Worm (Caenorhabditis elegans) whole organism, L4 larva: ENCODE data around the gene soc-1.

ENCODE experiments used
- F37D6.2 ChIP-seq: sonication (generic microtip); optimal IDR thresholded peaks from 2 replicates; lab custom pipeline; 2016; ENCODE audit warnings: mild to moderate bottlenecking, missing genetic modification characterization, missing compliant biosample characterization
- F44E2.7 ChIP-seq: fragments of 200-800 bp; sonication (Bioruptor generic); IDR thresholded peaks from 2 replicates; pipeline ENCODE4 v2.1.2; 2022; ENCODE audit warnings: missing genetic modification characterization, missing compliant biosample characterization
- T20F7.1 ChIP-seq: fragments of 200-800 bp; sonication (Bioruptor generic); optimal IDR thresholded peaks from 2 replicates; lab custom pipeline; 2018; ENCODE audit warnings: mild to moderate bottlenecking, missing genetic modification characterization, missing compliant biosample characterization
- Y48G9A.11 ChIP-seq: fragments of 200-800 bp; sonication (Bioruptor generic); IDR thresholded peaks from 2 replicates; pipeline ENCODE4 v1.3.6; 2022; ENCODE audit warnings: missing genetic modification reagents, missing genetic modification characterization, missing compliant biosample characterization
- Y5F2A.4 ChIP-seq: fragments of 200-800 bp; sonication (Bioruptor generic); optimal IDR thresholded peaks from 2 replicates; lab custom pipeline; 2018; ENCODE audit warnings: mild to moderate bottlenecking, missing genetic modification characterization, missing compliant biosample characterization
- Y75B8A.6 ChIP-seq: fragments of 200-800 bp; sonication (Bioruptor generic); IDR thresholded peaks from 2 replicates; pipeline ENCODE4 v1.3.6; 2022; ENCODE audit warnings: missing genetic modification reagents, missing genetic modification characterization, missing compliant biosample characterization
- ZK546.5 ChIP-seq, 2 experiments: sonication (generic microtip); optimal IDR thresholded peaks; 2 replicates each; lab custom pipeline; 2017; ENCODE audit warnings: missing biosample characterization in 2 of 2, missing genetic modification characterization in 2 of 2
- aha-1 ChIP-seq: fragments of 150-350 bp; peaks from one replicate; lab custom pipeline; 2014; ENCODE audit warnings: missing biosample characterization, missing genetic modification characterization
- ama-1 ChIP-seq: fragments of 150-350 bp; optimal IDR thresholded peaks from 2 replicates; lab custom pipeline; 2014; ENCODE audit warnings: inconsistent platforms, mixed read lengths
- attf-4 ChIP-seq: sonication (generic microtip); optimal IDR thresholded peaks from 3 replicates; lab custom pipeline; 2017; ENCODE audit warnings: missing biosample characterization, missing genetic modification characterization
- ceh-28 ChIP-seq: fragments of 150-350 bp; optimal IDR thresholded peaks from 2 replicates; lab custom pipeline; 2014; ENCODE audit warnings: missing biosample characterization, missing genetic modification reagents, missing genetic modification characterization
- ceh-32 ChIP-seq: sonication (generic microtip); optimal IDR thresholded peaks from 2 replicates; lab custom pipeline; 2016; ENCODE audit warnings: mild to moderate bottlenecking, missing genetic modification characterization, missing compliant biosample characterization; ENCODE audit not compliant: poor library complexity
- ceh-62 ChIP-seq: sonication (generic microtip); optimal IDR thresholded peaks from 2 replicates; lab custom pipeline; 2017; ENCODE audit warnings: missing biosample characterization, missing genetic modification characterization
- ces-1 ChIP-seq: fragments of 150-350 bp; sonication (generic microtip); optimal IDR thresholded peaks from 4 replicates; lab custom pipeline; 2014; ENCODE audit warnings: missing biosample characterization, missing genetic modification reagents, missing genetic modification characterization
- ctbp-1 ChIP-seq: fragments of 200-800 bp; sonication (Bioruptor generic); IDR thresholded peaks from 2 replicates; pipeline ENCODE4 v1.3.6; 2022; ENCODE audit warnings: missing genetic modification reagents, missing genetic modification characterization, missing compliant biosample characterization
- daf-12 ChIP-seq: fragments of 150-350 bp; optimal IDR thresholded peaks from 2 replicates; lab custom pipeline; 2014; ENCODE audit warnings: missing biosample characterization, missing genetic modification reagents, missing genetic modification characterization
- dmd-8 ChIP-seq: fragments of 200-800 bp; sonication (Bioruptor generic); IDR thresholded peaks from 2 replicates; pipeline ENCODE4 v1.3.6; 2022; ENCODE audit warnings: missing genetic modification characterization, missing compliant biosample characterization
- dmd-9 ChIP-seq: fragments of 200-800 bp; sonication (Bioruptor generic); IDR thresholded peaks from 2 replicates; pipeline ENCODE4 v1.3.6; 2022; ENCODE audit warnings: missing genetic modification reagents, missing genetic modification characterization, missing compliant biosample characterization
- dpl-1 ChIP-seq: fragments of 150-350 bp; optimal IDR thresholded peaks from 2 replicates; lab custom pipeline; 2014; ENCODE audit warnings: missing biosample characterization, missing genetic modification reagents, missing genetic modification characterization
- egl-27 ChIP-seq: sonication (generic microtip); optimal IDR thresholded peaks from 3 replicates; lab custom pipeline; 2017; ENCODE audit warnings: missing biosample characterization, missing genetic modification reagents, missing genetic modification characterization
- egl-43 ChIP-seq: fragments of 200-800 bp; sonication (Bioruptor generic); IDR thresholded peaks from 2 replicates; pipeline ENCODE4 v1.3.6; 2022; ENCODE audit warnings: missing genetic modification reagents, missing genetic modification characterization, missing compliant biosample characterization
- fkh-10 ChIP-seq: fragments of 150-350 bp; optimal IDR thresholded peaks from 2 replicates; lab custom pipeline; 2014; ENCODE audit warnings: missing biosample characterization, missing genetic modification reagents, missing genetic modification characterization
- fos-1 ChIP-seq: fragments of 150-350 bp; optimal IDR thresholded peaks from 2 replicates; lab custom pipeline; 2014; ENCODE audit warnings: missing biosample characterization, missing genetic modification characterization
- gei-8 ChIP-seq: fragments of 200-800 bp; sonication (Bioruptor generic); optimal IDR thresholded peaks from 2 replicates; lab custom pipeline; 2018; ENCODE audit warnings: mild to moderate bottlenecking, missing genetic modification characterization, missing compliant biosample characterization
- hlh-11 ChIP-seq: fragments of 200-800 bp; sonication (Bioruptor generic); optimal IDR thresholded peaks from 2 replicates; lab custom pipeline; 2018; ENCODE audit warnings: mild to moderate bottlenecking, missing genetic modification characterization, missing compliant biosample characterization
- hlh-30 ChIP-seq: sonication (generic microtip); optimal IDR thresholded peaks from 2 replicates; lab custom pipeline; 2017; ENCODE audit warnings: antibody characterized with exemption, mild to moderate bottlenecking, missing genetic modification characterization, missing compliant biosample characterization; ENCODE audit not compliant: insufficient read depth
- lin-39 ChIP-seq: fragments of 150-350 bp; optimal IDR thresholded peaks from 2 replicates; lab custom pipeline; 2014; ENCODE audit warnings: missing biosample characterization, missing genetic modification reagents, missing genetic modification characterization
- lir-3 ChIP-seq: sonication (generic microtip); optimal IDR thresholded peaks from 2 replicates; lab custom pipeline; 2016; ENCODE audit warnings: mild to moderate bottlenecking, missing genetic modification characterization, missing compliant biosample characterization
- madf-5 ChIP-seq, 2 experiments: fragments of 200-800 bp; sonication (Bioruptor generic); IDR thresholded peaks; 2 replicates each; pipeline ENCODE4 v1.3.6; 2022; ENCODE audit warnings: missing compliant biosample characterization in 2 of 2, missing genetic modification characterization in 2 of 2
- mep-1 ChIP-seq: fragments of 150-350 bp; sonication (generic microtip); optimal IDR thresholded peaks from 3 replicates; lab custom pipeline; 2014; ENCODE audit warnings: missing biosample characterization, missing genetic modification characterization
- nhr-10 ChIP-seq: fragments of 150-350 bp; optimal IDR thresholded peaks from 2 replicates; lab custom pipeline; 2014; ENCODE audit warnings: missing biosample characterization, missing genetic modification characterization
- nhr-11 ChIP-seq: fragments of 150-350 bp; optimal IDR thresholded peaks from 2 replicates; lab custom pipeline; 2014; ENCODE audit warnings: missing biosample characterization, missing genetic modification characterization
- nhr-237 ChIP-seq: sonication (generic microtip); optimal IDR thresholded peaks from 2 replicates; lab custom pipeline; 2017; ENCODE audit warnings: missing biosample characterization, missing genetic modification characterization
- nhr-41 ChIP-seq: fragments of 200-800 bp; sonication (Bioruptor generic); IDR thresholded peaks from 2 replicates; pipeline ENCODE4 v1.3.6; 2022; ENCODE audit warnings: missing genetic modification reagents, missing genetic modification characterization, missing compliant biosample characterization
- nhr-48 ChIP-seq: sonication (generic microtip); optimal IDR thresholded peaks from 2 replicates; lab custom pipeline; 2016; ENCODE audit warnings: mild to moderate bottlenecking, missing genetic modification characterization, missing compliant biosample characterization
- nhr-6 ChIP-seq: fragments of 150-350 bp; optimal IDR thresholded peaks from 2 replicates; lab custom pipeline; 2014; ENCODE audit warnings: missing biosample characterization, missing genetic modification characterization
- nhr-77 ChIP-seq: fragments of 150-350 bp; optimal IDR thresholded peaks from 2 replicates; lab custom pipeline; 2014; ENCODE audit warnings: missing biosample characterization, missing genetic modification characterization
- pha-4 ChIP-seq, 2 experiments: fragments of 150-350 bp in 1 of 2; fragments of 200-800 bp in 1 of 2; sonication (Bioruptor generic) in 1 of 2; IDR thresholded peaks in 1 of 2; optimal IDR thresholded peaks in 1 of 2; 2 replicates each; pipeline versions ENCODE4 v1.3.6 to Lab custom; 2014 to 2022; ENCODE audit warnings: missing genetic modification characterization in 2 of 2, missing genetic modification reagents in 2 of 2, missing biosample characterization in 1 of 2, missing compliant biosample characterization in 1 of 2
- php-3 ChIP-seq: fragments of 200-800 bp; sonication (Bioruptor generic); IDR thresholded peaks from 2 replicates; pipeline ENCODE4 v1.3.6; 2022; ENCODE audit warnings: missing genetic modification reagents, missing genetic modification characterization, missing compliant biosample characterization
- set-16 ChIP-seq: fragments of 200-800 bp; sonication (Bioruptor generic); IDR thresholded peaks from 2 replicates; pipeline ENCODE4 v1.3.6; 2022; ENCODE audit warnings: missing genetic modification reagents, missing genetic modification characterization, missing compliant biosample characterization
- snpc-1.2 ChIP-seq: fragments of 200-800 bp; sonication (Bioruptor generic); IDR thresholded peaks from 2 replicates; pipeline ENCODE4 v1.3.6; 2022; ENCODE audit warnings: missing genetic modification reagents, missing genetic modification characterization, missing compliant biosample characterization
- spr-3 ChIP-seq: fragments of 200-800 bp; sonication (Bioruptor generic); optimal IDR thresholded peaks from 2 replicates; lab custom pipeline; 2018; ENCODE audit warnings: mild to moderate bottlenecking, missing genetic modification characterization, missing compliant biosample characterization
- unc-39 ChIP-seq: sonication (generic microtip); optimal IDR thresholded peaks from 2 replicates; lab custom pipeline; 2017; ENCODE audit warnings: missing biosample characterization, missing genetic modification characterization
- unc-62 ChIP-seq, 3 experiments: fragments of 150-350 bp in 1 of 3; sonication (generic microtip); optimal IDR thresholded peaks in 2 of 3; peaks in 1 of 3; 1 replicate in 1 of 3; 2 replicates in 2 of 3; lab custom pipeline; 2014 to 2017; ENCODE audit warnings: missing biosample characterization in 3 of 3, missing genetic modification characterization in 3 of 3, missing genetic modification reagents in 3 of 3, missing genotype in 1 of 3
- vab-7 ChIP-seq: fragments of 200-800 bp; sonication (Bioruptor generic); IDR thresholded peaks from 2 replicates; pipeline ENCODE4 v1.3.6; 2022; ENCODE audit warnings: missing genetic modification reagents, missing genetic modification characterization, missing compliant biosample characterization
- zag-1 ChIP-seq: fragments of 150-350 bp; optimal IDR thresholded peaks from 2 replicates; lab custom pipeline; 2014; ENCODE audit warnings: missing biosample characterization, missing genetic modification characterization
- zfp-2 ChIP-seq: sonication (generic microtip); optimal IDR thresholded peaks from 2 replicates; lab custom pipeline; 2016; ENCODE audit warnings: mild to moderate bottlenecking, missing genetic modification characterization, missing compliant biosample characterization
- zfp-3 ChIP-seq: fragments of 200-800 bp; sonication (Bioruptor generic); conservative IDR thresholded peaks from 2 replicates; pipeline ENCODE4 v1.3.6; 2022; ENCODE audit warnings: missing genetic modification reagents, missing genetic modification characterization, missing compliant biosample characterization
- zip-11 ChIP-seq: fragments of 200-800 bp; sonication (Bioruptor generic); IDR thresholded peaks from 2 replicates; pipeline ENCODE4 v1.3.6; 2022; ENCODE audit warnings: missing genetic modification characterization, missing compliant biosample characterization
- zip-2 ChIP-seq: fragments of 150-350 bp; optimal IDR thresholded peaks from 2 replicates; lab custom pipeline; 2014; ENCODE audit warnings: missing biosample characterization, missing genetic modification characterization
- ztf-11 ChIP-seq: fragments of 150-350 bp; optimal IDR thresholded peaks from 2 replicates; lab custom pipeline; 2014; ENCODE audit warnings: missing biosample characterization, missing genetic modification characterization

The soc-1 gene

DNA sequence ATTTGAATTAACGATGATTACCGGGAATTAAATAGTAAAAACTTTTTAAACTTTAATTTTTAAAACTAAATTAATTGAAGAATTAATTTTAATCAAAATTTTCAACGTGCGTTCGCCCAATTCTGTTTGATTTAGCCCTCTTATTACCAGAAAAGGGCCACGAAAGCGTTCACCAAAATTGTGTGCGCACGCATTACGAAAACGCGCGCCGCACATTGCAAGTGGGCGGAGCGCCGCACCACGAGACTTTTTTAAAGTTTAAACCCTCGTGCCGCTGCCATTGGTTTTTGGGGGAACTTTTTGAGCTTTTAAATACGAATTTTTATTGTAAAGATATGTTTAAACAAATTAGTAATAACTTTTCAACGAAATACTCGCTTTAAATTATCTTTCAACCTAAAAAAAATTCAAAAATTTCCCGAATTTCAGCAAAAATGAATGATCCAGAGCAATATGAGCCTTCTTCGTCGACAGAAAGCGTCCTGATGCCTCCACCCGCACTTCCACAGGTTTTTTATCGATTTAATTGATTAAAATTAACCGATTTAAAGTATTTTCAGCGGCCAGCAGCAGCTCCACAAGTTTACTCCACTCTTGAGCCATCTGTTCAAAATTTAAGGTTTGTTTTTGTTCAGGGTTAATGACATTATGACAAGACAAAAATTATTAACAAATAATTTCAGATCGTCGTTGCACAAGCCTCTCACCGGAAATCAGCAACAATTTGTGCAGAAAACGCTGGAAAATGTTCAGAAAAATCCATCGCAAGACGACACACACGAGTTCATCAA lies 44.1 kb downstream of the soc-1 start, which contains the start of gene taf-10 (continued):
- TF ChIP-seq dpl-1 (GFP tag; lab: Kevin White, UChicago) (peak; percentile 36), F44E2.7 (GFP tag; lab: Robert Waterston, UW) (no peak), php-3 (no peak), egl-43 (GFP tag; lab: Robert Waterston, UW) (no peak), dmd-9 (GFP tag; lab: Robert Waterston, UW) (no peak), fos-1 (tag; lab: Kevin White, UChicago) (no peak), zag-1 (tag; lab: Kevin White, UChicago) (no peak), unc-62 (GFP tag; optimal IDR thresholded peaks at IDR 0.05 in 1 of 2; lab: Kevin White, UChicago) (no peak), unc-62 (tag; optimal IDR thresholded peaks at IDR 0.05; lab: Kevin White, UChicago) (no peak), ceh-32 (tag; lab: Kevin White, UChicago) (no peak), Y48G9A.11 (GFP tag; lab: Robert Waterston, UW) (no peak), zip-11 (GFP tag; lab: Robert Waterston, UW) (no peak), nhr-10 (tag; lab: Kevin White, UChicago) (no peak), ZK546.5 (tag; optimal IDR thresholded peaks at IDR 0.05; lab: Kevin White, UChicago) (no peak), lin-39 (tag; lab: Kevin White, UChicago) (no peak), nhr-48 (no peak), gei-8 (GFP tag; lab: Kevin White, UChicago) (no peak), nhr-77 (tag; lab: Kevin White, UChicago) (no peak), ceh-28 (tag; lab: Kevin White, UChicago) (no peak), ceh-62 (tag; lab: Kevin White, UChicago) (no peak), nhr-11 (tag; lab: Kevin White, UChicago) (no peak), egl-27 (tag; lab: Kevin White, UChicago) (no peak), Y75B8A.6 (GFP tag; lab: Robert Waterston, UW) (no peak), F37D6.2 (no peak), pha-4 (GFP tag; IDR thresholded peaks at IDR 0.05; lab: Robert Waterston, UW) (peak; percentile 11; the same call in 1 of the 2 replicates), pha-4 (tag; optimal IDR thresholded peaks at IDR 0.05; lab: Kevin White, UChicago) (no peak), hlh-30 (tag; lab: Kevin White, UChicago) (peak; percentile 98), dmd-8 (GFP tag; lab: Robert Waterston, UW) (no peak), nhr-6 (tag; lab: Kevin White, UChicago) (peak; percentile 33), attf-4 (tag; lab: Kevin White, UChicago) (no peak), daf-12 (no peak), spr-3 (GFP tag; lab: Kevin White, UChicago) (no peak), zfp-2 (tag; lab: Kevin White, UChicago) (no peak), nhr-41 (no peak), nhr-237 (no peak), hlh-11 (tag; lab: Kevin White, UChicago) (peak; percentile 41), ces-1 (no peak), unc-39 (tag; lab: Kevin White, UChicago) (no peak), lir-3 (no peak), T20F7.1 (no peak), vab-7 (GFP tag; lab: Robert Waterston, UW) (no peak), zfp-3 (no peak), zip-2 (tag; lab: Kevin White, UChicago) (no peak), ctbp-1 (GFP tag; lab: Robert Waterston, UW) (no peak), madf-5 (GFP tag; IDR thresholded peaks at IDR 0.05; lab: Robert Waterston, UW) (no peak), mep-1 (tag; lab: Kevin White, UChicago) (peak; percentile 40), snpc-1.2 (GFP tag; lab: Robert Waterston, UW) (no peak), ama-1 (lab: Kevin White, UChicago) (no peak), fkh-10 (GFP tag; lab: Kevin White, UChicago) (no peak), aha-1 (tag; lab: Kevin White, UChicago) (no peak), ztf-11 (tag; lab: Kevin White, UChicago) (no peak), set-16 (GFP tag; lab: Robert Waterston, UW) (no peak), Y5F2A.4 (GFP tag; lab: Kevin White, UChicago) (no peak)
